Fruit fly (Drosophila melanogaster): ENCODE results near the gene CG31301.

CG31301 gene

dm6 chr3R:15363608-15364007 is 17.6 kb downstream of the CG31301 start, which contains the start of gene CG6171 (continued):
- TF ChIP-seq CG2129 (GFP tag; IDR thresholded peaks at IDR 0.05; ENCODE audit: partially characterized antibody) (peak; percentile 34; the same call in 1 of the 2 replicates), Neu2 (GFP tag; optimal IDR thresholded peaks at IDR 0.05; ENCODE audit: borderline replicate concordance) (peak; percentile 18), CG32767 (GFP tag; IDR thresholded peaks at IDR 0.05) (peak; percentile 47; the same call in 1 of the 2 replicates)

- no peak for TF ChIP-seq nerfin-2 (GFP tag; IDR thresholded peaks at IDR 0.05; ENCODE audit: partially characterized antibody)
- peak; percentile 25 for TF ChIP-seq Oli (tag; optimal IDR thresholded peaks at IDR 0.05)
- TF ChIP-seq CG30431 (GFP tag; optimal IDR thresholded peaks at IDR 0.05): no peak
- no peak for TF ChIP-seq CG13624 (GFP tag; optimal IDR thresholded peaks at IDR 0.05)
- TF ChIP-seq CG3163 (GFP tag; optimal IDR thresholded peaks at IDR 0.05): no peak
- TF ChIP-seq dysf (GFP tag; IDR thresholded peaks at IDR 0.05): peak; percentile 40; the same call in 1 of the 3 replicates
- 0 out of 2 replicates have a peak, but pooled peaks have one; percentile 21 for TF ChIP-seq E2f1 (GFP tag; IDR thresholded peaks at IDR 0.05)
- peak; percentile 48 for TF ChIP-seq lmd (GFP tag; IDR thresholded peaks at IDR 0.05)
- no peak for TF ChIP-seq H15 (GFP tag; IDR thresholded peaks at IDR 0.05)
- no peak for TF ChIP-seq dm (GFP tag; optimal IDR thresholded peaks at IDR 0.05)
- peak in 1 of 2 experiments; percentile 62 for TF ChIP-seq bsh (GFP tag; optimal IDR thresholded peaks at IDR 0.05)
- peak; percentile 4 for TF ChIP-seq CG18476 (GFP tag; optimal IDR thresholded peaks at IDR 0.05)
- peak; percentile 73 for TF ChIP-seq CG7556 (GFP tag; optimal IDR thresholded peaks at IDR 0.05)
- peak; percentile 8 for TF ChIP-seq CG6683 (GFP tag; optimal IDR thresholded peaks at IDR 0.05)
- TF ChIP-seq Sry-δ (GFP tag; optimal IDR thresholded peaks at IDR 0.05): no peak
- TF ChIP-seq Ets65A (GFP tag): peak; percentile 68
- peak; percentile 11 for TF ChIP-seq Hr3 (GFP tag; optimal IDR thresholded peaks at IDR 0.05)
- TF ChIP-seq pan (optimal IDR thresholded peaks at IDR 0.05): no peak
- peak in 1 of 2 experiments; percentile 65 for TF ChIP-seq pan (GFP tag; optimal IDR thresholded peaks at IDR 0.05 in 1 of 2, IDR thresholded peaks at IDR 0.05 in 1 of 2)
- TF ChIP-seq shn (GFP tag; optimal IDR thresholded peaks at IDR 0.05): no peak
- peak; percentile 37 for TF ChIP-seq CG9727 (GFP tag; optimal IDR thresholded peaks at IDR 0.05)
- peak; percentile 61; the same call in 2 of the 3 replicates for TF ChIP-seq CG11695 (GFP tag; IDR thresholded peaks at IDR 0.05)
- peak; percentile 66 for TF ChIP-seq slbo (GFP tag; IDR thresholded peaks at IDR 0.05)
- no peak for TF ChIP-seq pzg (GFP tag; optimal IDR thresholded peaks at IDR 0.05)
- peak; percentile 74 for TF ChIP-seq unpg (GFP tag; optimal IDR thresholded peaks at IDR 0.05)
- no peak for TF ChIP-seq CG16863 (GFP tag; optimal IDR thresholded peaks at IDR 0.05)
- TF ChIP-seq al (GFP tag; IDR thresholded peaks at IDR 0.05): peak; percentile 33; the same call in 1 of the 2 replicates
- TF ChIP-seq pita (GFP tag; optimal IDR thresholded peaks at IDR 0.05): no peak
- TF ChIP-seq CG32767 (GFP tag; IDR thresholded peaks at IDR 0.05): peak; percentile 9; the same call in 1 of the 2 replicates
- no peak for TF ChIP-seq CG10147 (GFP tag; optimal IDR thresholded peaks at IDR 0.05)
- peak; percentile 18; the same call in 1 of the 2 replicates for TF ChIP-seq ttk (GFP tag; IDR thresholded peaks at IDR 0.05)
- TF ChIP-seq BEAF-32 (GFP tag; optimal IDR thresholded peaks at IDR 0.05): no peak
- peak; percentile 8 for TF ChIP-seq CG6765 (GFP tag; optimal IDR thresholded peaks at IDR 0.05)
- peak; percentile 37 for TF ChIP-seq CG10209 (GFP tag; optimal IDR thresholded peaks at IDR 0.05)
- peak; percentile 29 for TF ChIP-seq fd96Cb (tag; optimal IDR thresholded peaks at IDR 0.05)
- TF ChIP-seq Dfd (GFP tag; optimal IDR thresholded peaks at IDR 0.05): no peak
- TF ChIP-seq CG9817 (tag; optimal IDR thresholded peaks at IDR 0.05): peak; percentile 39
- TF ChIP-seq Blimp-1 (GFP tag; optimal IDR thresholded peaks at IDR 0.05): no peak
- 0 out of 2 replicates have a peak, but pooled peaks have one; percentile 8 for TF ChIP-seq CG10321 (GFP tag; IDR thresholded peaks at IDR 0.05)
- TF ChIP-seq fu2 (GFP tag; optimal IDR thresholded peaks at IDR 0.05): no peak
- peak; percentile 64 for TF ChIP-seq CG8388 (GFP tag; optimal IDR thresholded peaks at IDR 0.05)
- no peak for TF ChIP-seq zfh1 (GFP tag; IDR thresholded peaks at IDR 0.05)
- TF ChIP-seq Med (GFP tag): peak; percentile 29
- TF ChIP-seq CG2712 (tag; optimal IDR thresholded peaks at IDR 0.05): peak; percentile 45
- no peak for TF ChIP-seq CG2889 (GFP tag; IDR thresholded peaks at IDR 0.05)
- peak; percentile 51 for TF ChIP-seq CG14441 (GFP tag; IDR thresholded peaks at IDR 0.05)
- TF ChIP-seq seq (GFP tag; IDR thresholded peaks at IDR 0.05): peak; percentile 67
These were observed 20.8 kb downstream of the CG31301 start for dm6 chr3R:15366839-15367238.
